Fruit fly (Drosophila melanogaster) Kc167 (cell line): ENCODE results near the gene SmydA-4.

Source experiments
- Myc ChIP-seq: fragments of >200 bp; optimal IDR thresholded peaks from 2 replicates; lab custom pipeline; 2017; ENCODE audit warnings: missing external identifiers
- Sin3A ChIP-seq: fragments of >200 bp; optimal IDR thresholded peaks from 2 replicates; lab custom pipeline; 2018; ENCODE audit warnings: missing external identifiers
- h ChIP-seq: fragments of >200 bp; optimal IDR thresholded peaks from 3 replicates; lab custom pipeline; 2018; ENCODE audit warnings: missing external identifiers
- insv ChIP-seq: fragments of >200 bp; optimal IDR thresholded peaks from 3 replicates; lab custom pipeline; 2018; ENCODE audit warnings: missing external identifiers
- psq ChIP-seq: fragments of >200 bp; optimal IDR thresholded peaks from 2 replicates; lab custom pipeline; 2017; ENCODE audit warnings: missing external identifiers
- ttk ChIP-seq: sonication (Bioruptor generic); optimal IDR thresholded peaks from 2 replicates; lab custom pipeline; 2017; ENCODE audit warnings: missing external identifiers

- TF ChIP-seq insv (lab: Kevin White, UChicago), result no peak
- no peak for TF ChIP-seq h (lab: Kevin White, UChicago)
- no peak for TF ChIP-seq psq (lab: Kevin White, UChicago)
- TF ChIP-seq ttk (lab: Kevin White, UChicago), result no peak
- no peak for TF ChIP-seq Sin3A (lab: Kevin White, UChicago)
- TF ChIP-seq Myc (lab: Kevin White, UChicago), result no peak
Observed at dm6 chrX:11088778-11089340, 44.3 kb downstream of the SmydA-4 start, which contains the start of gene Vago.
